Fruit fly (Drosophila melanogaster): ENCODE data around the gene Hcf.
A peak's percentile ranks its signal among the peaks of the same experiment; 100 is the strongest.

Gene Hcf

DNA sequence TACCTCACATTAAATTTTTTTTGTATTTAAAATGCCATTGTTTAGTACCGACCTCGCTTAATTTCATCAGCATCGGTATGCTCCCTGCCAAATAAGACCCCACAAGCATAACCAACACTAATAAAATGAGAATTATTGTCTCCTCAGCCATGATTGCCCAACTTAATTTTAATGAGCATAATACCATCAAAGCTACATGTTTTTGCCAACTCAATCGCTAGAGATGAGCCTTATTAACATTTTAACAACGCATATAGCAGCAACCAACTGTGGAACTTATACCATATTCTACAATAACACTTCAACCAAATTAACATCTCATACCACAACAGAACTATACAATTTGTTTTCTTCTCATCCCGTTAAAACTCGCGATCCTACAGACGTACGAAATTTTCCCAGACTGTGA is 46.0 kb upstream of the Hcf start, which contains the start of gene Zip102B (continued):
- no peak for TF ChIP-seq fd64A (GFP tag; optimal IDR thresholded peaks at IDR 0.05)
- no peak for TF ChIP-seq emc (GFP tag; optimal IDR thresholded peaks at IDR 0.05)
- no peak for TF ChIP-seq CG30431 (GFP tag; optimal IDR thresholded peaks at IDR 0.05)
- TF ChIP-seq Abd-B (GFP tag; optimal IDR thresholded peaks at IDR 0.05): no peak
- no peak for TF ChIP-seq Dek (tag; optimal IDR thresholded peaks at IDR 0.05)
- TF ChIP-seq CG10267 (tag; optimal IDR thresholded peaks at IDR 0.05): no peak
- TF ChIP-seq D19B (GFP tag; optimal IDR thresholded peaks at IDR 0.05): no peak
- TF ChIP-seq insv (GFP tag; optimal IDR thresholded peaks at IDR 0.05): no peak
- TF ChIP-seq CG15073 (GFP tag; optimal IDR thresholded peaks at IDR 0.05): no peak
- no peak for TF ChIP-seq CG10147 (GFP tag; optimal IDR thresholded peaks at IDR 0.05)
- no peak for TF ChIP-seq ro (GFP tag; IDR thresholded peaks at IDR 0.05)
- peak; percentile 95 for TF ChIP-seq CG1603 (tag; optimal IDR thresholded peaks at IDR 0.05)
- TF ChIP-seq pita (GFP tag; optimal IDR thresholded peaks at IDR 0.05): no peak
- TF ChIP-seq psq (GFP tag; optimal IDR thresholded peaks at IDR 0.05): no peak
- TF ChIP-seq CG7928 (GFP tag; optimal IDR thresholded peaks at IDR 0.05): no peak
- no peak for TF ChIP-seq CTCF (GFP tag; optimal IDR thresholded peaks at IDR 0.05)
- no peak for TF ChIP-seq Drgx (GFP tag; IDR thresholded peaks at IDR 0.05)
- TF ChIP-seq Trl (optimal IDR thresholded peaks at IDR 0.05): no peak
- no peak for TF ChIP-seq Trl (GFP tag; optimal IDR thresholded peaks at IDR 0.05)
- no peak for TF ChIP-seq Dll (GFP tag; IDR thresholded peaks at IDR 0.05; ENCODE audit: partially characterized antibody)
- no peak for TF ChIP-seq lbe (GFP tag; optimal IDR thresholded peaks at IDR 0.05)
- no peak for TF ChIP-seq NfI (GFP tag; optimal IDR thresholded peaks at IDR 0.05)
- TF ChIP-seq CG7357 (GFP tag; IDR thresholded peaks at IDR 0.05): peak; percentile 97
- TF ChIP-seq CG9817 (tag; optimal IDR thresholded peaks at IDR 0.05): no peak
- no peak for TF ChIP-seq CG6854 (GFP tag; optimal IDR thresholded peaks at IDR 0.05)
- no peak for TF ChIP-seq CG6254 (GFP tag; optimal IDR thresholded peaks at IDR 0.05)
- no peak for TF ChIP-seq pho (GFP tag; optimal IDR thresholded peaks at IDR 0.05)
- TF ChIP-seq CG14710 (tag; optimal IDR thresholded peaks at IDR 0.05): peak; percentile 4
- TF ChIP-seq disco-r (GFP tag; optimal IDR thresholded peaks at IDR 0.05): no peak
- TF ChIP-seq Deaf1 (tag; optimal IDR thresholded peaks at IDR 0.05): no peak
- TF ChIP-seq Eip74EF (GFP tag; optimal IDR thresholded peaks at IDR 0.05): peak in 1 of 2 experiments; percentile 38
- TF ChIP-seq ab (GFP tag; optimal IDR thresholded peaks at IDR 0.05): no peak
- TF ChIP-seq CG8478 (optimal IDR thresholded peaks at IDR 0.05): no peak
- TF ChIP-seq Atf6 (GFP tag; IDR thresholded peaks at IDR 0.05): no peak
- no peak for TF ChIP-seq CG12155 (GFP tag; optimal IDR thresholded peaks at IDR 0.05)
- no peak for TF ChIP-seq Atf-2 (GFP tag; optimal IDR thresholded peaks at IDR 0.05)
- peak; percentile 5 for TF ChIP-seq Ets97D (GFP tag; optimal IDR thresholded peaks at IDR 0.05)
- TF ChIP-seq CG3726 (GFP tag; IDR thresholded peaks at IDR 0.05): no peak
- no peak for TF ChIP-seq CG14050 (GFP tag; IDR thresholded peaks at IDR 0.05)
- TF ChIP-seq ac (GFP tag; optimal IDR thresholded peaks at IDR 0.05): no peak
- TF ChIP-seq Myb (GFP tag; optimal IDR thresholded peaks at IDR 0.05): no peak
- TF ChIP-seq CG14667 (GFP tag; IDR thresholded peaks at IDR 0.05): no peak
- TF ChIP-seq gfzf (GFP tag; optimal IDR thresholded peaks at IDR 0.05): peak; percentile 44
- no peak for TF ChIP-seq Hr39 (optimal IDR thresholded peaks at IDR 0.05)
- TF ChIP-seq Optix (GFP tag; IDR thresholded peaks at IDR 0.05): no peak
- TF ChIP-seq CG33213 (GFP tag; optimal IDR thresholded peaks at IDR 0.05): no peak
- no peak for TF ChIP-seq bowl (GFP tag; IDR thresholded peaks at IDR 0.05)
- TF ChIP-seq CG12769 (tag; optimal IDR thresholded peaks at IDR 0.05): no peak
- no peak for TF ChIP-seq zf30C (GFP tag; optimal IDR thresholded peaks at IDR 0.05)
- no peak for TF ChIP-seq ranshi (GFP tag; IDR thresholded peaks at IDR 0.05)
- peak; percentile 41 for TF ChIP-seq CG8089 (GFP tag; optimal IDR thresholded peaks at IDR 0.05)
- no peak for TF ChIP-seq Camta (GFP tag; optimal IDR thresholded peaks at IDR 0.05)
- no peak for TF ChIP-seq CG6175 (GFP tag; IDR thresholded peaks at IDR 0.05)
- TF ChIP-seq HLH3B (GFP tag; IDR thresholded peaks at IDR 0.05): no peak
